Fruit fly (Drosophila melanogaster) whole organism, embryonic: ENCODE measurements around the gene yellow-f2.

Experiments used
- Ada2b ChIP-seq: fragments of 200-800 bp; sonication (Bioruptor generic); IDR thresholded peaks from 2 replicates; pipeline ENCODE4 v1.3.6; 2022; ENCODE audit warnings: missing biosample characterization, missing genetic modification characterization
- Awh ChIP-seq: fragments of 200-800 bp; sonication (Bioruptor generic); IDR thresholded peaks from 2 replicates; pipeline ENCODE4, ENCODE4 v1.3.6; 2022; ENCODE audit warnings: missing biosample characterization, missing genetic modification characterization
- CG10959 ChIP-seq: fragments of 200-800 bp; sonication (Bioruptor generic); IDR thresholded peaks from 2 replicates; pipeline ENCODE4 v1.3.6; 2022; ENCODE audit warnings: missing biosample characterization, missing genetic modification characterization
- CG11560 ChIP-seq: fragments of 200-800 bp; sonication (Bioruptor generic); IDR thresholded peaks from 3 replicates; pipeline ENCODE4 v1.3.6; 2022; ENCODE audit warnings: missing biosample characterization, missing genetic modification characterization
- CG12219 ChIP-seq: fragments of 200-800 bp; sonication (Bioruptor generic); optimal IDR thresholded peaks from 3 replicates; lab custom pipeline; 2018; ENCODE audit warnings: missing biosample characterization, mild to moderate bottlenecking, missing genetic modification characterization
- CG12769 ChIP-seq: fragments of 200-800 bp; sonication (Bioruptor generic); optimal IDR thresholded peaks from 2 replicates; lab custom pipeline; 2019; ENCODE audit warnings: missing biosample characterization, mild to moderate bottlenecking, missing genetic modification characterization, moderate library complexity
- CG13296 ChIP-seq: fragments of 200-800 bp; sonication (Bioruptor generic); optimal IDR thresholded peaks from 3 replicates; lab custom pipeline; 2018; ENCODE audit warnings: missing biosample characterization, mild to moderate bottlenecking, missing genetic modification characterization
- CG14965 ChIP-seq: fragments of 200-800 bp; sonication (Bioruptor generic); optimal IDR thresholded peaks from 2 replicates; lab custom pipeline; 2016; ENCODE audit warnings: missing biosample characterization, missing genetic modification characterization, borderline replicate concordance
- CG17361 ChIP-seq: fragments of 200-800 bp; sonication (Bioruptor generic); IDR thresholded peaks from 3 replicates; pipeline ENCODE4 v1.3.6; 2022; ENCODE audit warnings: missing biosample characterization, missing genetic modification characterization
- CG18619 ChIP-seq: fragments of 200-800 bp; sonication (Bioruptor generic); optimal IDR thresholded peaks from 3 replicates; lab custom pipeline; 2017; ENCODE audit warnings: missing biosample characterization, mild to moderate bottlenecking, missing genetic modification characterization
- CG2889 ChIP-seq: fragments of 200-800 bp; sonication (Bioruptor generic); IDR thresholded peaks from 3 replicates; pipeline ENCODE4 v1.3.6; 2022; ENCODE audit warnings: missing biosample characterization, missing genetic modification characterization
- CG31224 ChIP-seq: fragments of 200-800 bp; sonication (Bioruptor generic); IDR thresholded peaks from 2 replicates; pipeline ENCODE4 v1.3.6; 2022; ENCODE audit warnings: missing biosample characterization, missing genetic modification characterization
- CG3281 ChIP-seq: fragments of 200-800 bp; sonication (Bioruptor generic); optimal IDR thresholded peaks from 3 replicates; lab custom pipeline; 2017; ENCODE audit warnings: missing biosample characterization, mild to moderate bottlenecking, missing genetic modification characterization
- CG3407 ChIP-seq: fragments of 200-800 bp; sonication (Bioruptor generic); optimal IDR thresholded peaks from 2 replicates; lab custom pipeline; 2018; ENCODE audit warnings: missing biosample characterization, mild to moderate bottlenecking, missing genetic modification characterization
- CG3838 ChIP-seq: fragments of 200-800 bp; sonication (Bioruptor generic); optimal IDR thresholded peaks from 3 replicates; lab custom pipeline; 2016; ENCODE audit warnings: missing biosample characterization, missing genetic modification characterization
- CG4617 ChIP-seq: fragments of 200-800 bp; sonication (Bioruptor generic); optimal IDR thresholded peaks from 3 replicates; lab custom pipeline; 2016; ENCODE audit warnings: missing biosample characterization, missing genetic modification characterization, borderline replicate concordance
- CG5180 ChIP-seq: fragments of 200-800 bp; sonication (Bioruptor generic); optimal IDR thresholded peaks from 3 replicates; lab custom pipeline; 2017; ENCODE audit warnings: missing biosample characterization, missing genetic modification characterization, mild to moderate bottlenecking, moderate library complexity, missing genetic modification reagents
- CG6689 ChIP-seq: fragments of 200-800 bp; sonication (Bioruptor generic); IDR thresholded peaks from 2 replicates; pipeline ENCODE4 v1.3.6; 2022; ENCODE audit warnings: missing biosample characterization, missing genetic modification characterization
- CG6813 ChIP-seq: fragments of 200-800 bp; sonication (Bioruptor generic); optimal IDR thresholded peaks from 2 replicates; lab custom pipeline; 2017; ENCODE audit warnings: missing biosample characterization, missing genetic modification characterization, mild to moderate bottlenecking, moderate library complexity, missing genetic modification reagents
- CG6854 ChIP-seq: fragments of 200-800 bp; sonication (Bioruptor generic); optimal IDR thresholded peaks from 3 replicates; lab custom pipeline; 2017; ENCODE audit warnings: missing biosample characterization, mild to moderate bottlenecking, missing genetic modification characterization
- CG9215 ChIP-seq: fragments of 200-800 bp; sonication (Bioruptor generic); IDR thresholded peaks from 2 replicates; pipeline ENCODE4 v1.3.6; 2022; ENCODE audit warnings: missing biosample characterization, missing genetic modification characterization
- CG9876 ChIP-seq: fragments of 200-800 bp; sonication (Bioruptor generic); optimal IDR thresholded peaks from 2 replicates; lab custom pipeline; 2016; ENCODE audit warnings: missing biosample characterization, missing genetic modification characterization
- Chrac-16 ChIP-seq: fragments of 200-800 bp; sonication (Bioruptor generic); optimal IDR thresholded peaks from 3 replicates; lab custom pipeline; 2016; ENCODE audit warnings: missing biosample characterization, missing genetic modification characterization
- Dfd ChIP-seq, 2 experiments: fragments of >200 bp; optimal IDR thresholded peaks; 2 replicates each; lab custom pipeline; 2017; ENCODE audit warnings: missing biosample characterization in 2 of 2, missing genetic modification characterization in 2 of 2
- Fer3 ChIP-seq: fragments of 200-800 bp; sonication (Bioruptor generic); optimal IDR thresholded peaks from 2 replicates; lab custom pipeline; 2018; ENCODE audit warnings: missing biosample characterization, mild to moderate bottlenecking, missing genetic modification characterization, moderate library complexity
- Mrtf ChIP-seq: fragments of 200-800 bp; sonication (Bioruptor generic); IDR thresholded peaks from 3 replicates; pipeline ENCODE4 v1.3.6; 2022; ENCODE audit warnings: missing biosample characterization, missing genetic modification characterization
- NC2β ChIP-seq: fragments of 200-800 bp; sonication (Bioruptor generic); optimal IDR thresholded peaks from 2 replicates; lab custom pipeline; 2016; ENCODE audit warnings: missing biosample characterization, missing genetic modification characterization
- Oaz ChIP-seq: fragments of 200-800 bp; sonication (Bioruptor generic); IDR thresholded peaks from 2 replicates; pipeline ENCODE4 v1.3.6; 2022; ENCODE audit warnings: missing biosample characterization, missing genetic modification characterization
- Sin3A ChIP-seq: fragments of >200 bp; optimal IDR thresholded peaks from 2 replicates; lab custom pipeline; 2018
- Sox100B ChIP-seq: fragments of 200-800 bp; sonication (Bioruptor generic); optimal IDR thresholded peaks from 3 replicates; lab custom pipeline; 2018; ENCODE audit warnings: missing biosample characterization, mild to moderate bottlenecking, missing genetic modification characterization
- Trl ChIP-seq, 3 experiments: fragments of >200 bp in 2 of 3; fragments of 200-800 bp in 1 of 3; sonication (Bioruptor generic) in 1 of 3; optimal IDR thresholded peaks; 2 replicates in 1 of 3; 3 replicates in 2 of 3; lab custom pipeline; 2016 to 2017; ENCODE audit warnings: missing biosample characterization in 1 of 3, missing genetic modification characterization in 1 of 3
- Xbp1 ChIP-seq: fragments of 200-800 bp; sonication (Bioruptor generic); optimal IDR thresholded peaks from 3 replicates; lab custom pipeline; 2016; ENCODE audit warnings: missing biosample characterization, mild to moderate bottlenecking, missing genetic modification characterization
- bigmax ChIP-seq: fragments of 200-800 bp; sonication (Bioruptor generic); optimal IDR thresholded peaks from 2 replicates; lab custom pipeline; 2018; ENCODE audit warnings: missing biosample characterization, mild to moderate bottlenecking, missing genetic modification characterization
- croc ChIP-seq: fragments of 200-800 bp; sonication (Bioruptor generic); conservative IDR thresholded peaks from 3 replicates; pipeline ENCODE4 v1.3.6; 2022; ENCODE audit warnings: missing biosample characterization, missing genetic modification characterization
- cwo ChIP-seq: fragments of 200-800 bp; sonication (Bioruptor generic); optimal IDR thresholded peaks from 3 replicates; lab custom pipeline; 2017; ENCODE audit warnings: missing biosample characterization, missing genetic modification characterization, mild to moderate bottlenecking, moderate library complexity, missing genetic modification reagents
- danr ChIP-seq: fragments of 200-800 bp; sonication (Bioruptor generic); IDR thresholded peaks from 2 replicates; pipeline ENCODE4 v1.3.6; 2022; ENCODE audit warnings: missing biosample characterization, missing genetic modification characterization
- en ChIP-seq: fragments of 200-800 bp; sonication (Bioruptor generic); optimal IDR thresholded peaks from 2 replicates; lab custom pipeline; 2016; ENCODE audit warnings: missing biosample characterization, missing genetic modification characterization
- ewg ChIP-seq: fragments of 200-800 bp; sonication (Bioruptor generic); optimal IDR thresholded peaks from 3 replicates; lab custom pipeline; 2017; ENCODE audit warnings: mild to moderate bottlenecking, missing biosample characterization, missing genetic modification reagents, missing genetic modification characterization
- h ChIP-seq: fragments of >200 bp; optimal IDR thresholded peaks from 2 replicates; lab custom pipeline; 2017
- jigr1 ChIP-seq: fragments of 200-800 bp; sonication (Bioruptor generic); IDR thresholded peaks from 3 replicates; pipeline ENCODE4 v1.3.6; 2022; ENCODE audit warnings: missing biosample characterization, missing genetic modification characterization
- pho ChIP-seq: fragments of 200-800 bp; sonication (Bioruptor generic); optimal IDR thresholded peaks from 2 replicates; lab custom pipeline; 2016; ENCODE audit warnings: missing biosample characterization, missing genetic modification characterization
- ro ChIP-seq: fragments of 200-800 bp; sonication (Bioruptor generic); IDR thresholded peaks from 2 replicates; pipeline ENCODE4 v1.3.6; 2022; ENCODE audit warnings: missing biosample characterization, missing genetic modification characterization
- row ChIP-seq: fragments of 200-800 bp; sonication (Bioruptor generic); IDR thresholded peaks from 3 replicates; pipeline ENCODE4 v1.3.6; 2022; ENCODE audit warnings: missing biosample characterization, missing genetic modification characterization
- shn ChIP-seq: fragments of 200-800 bp; sonication (Bioruptor generic); optimal IDR thresholded peaks from 3 replicates; lab custom pipeline; 2016; ENCODE audit warnings: missing biosample characterization, missing genetic modification characterization
- sna ChIP-seq: fragments of 200-800 bp; sonication (Bioruptor generic); IDR thresholded peaks from 2 replicates; pipeline ENCODE4 v1.3.6; 2022; ENCODE audit warnings: missing biosample characterization, missing genetic modification characterization; ENCODE audit not compliant: partially characterized antibody
- stwl ChIP-seq: fragments of 200-800 bp; sonication (Bioruptor generic); optimal IDR thresholded peaks from 3 replicates; lab custom pipeline; 2018; ENCODE audit warnings: missing biosample characterization, mild to moderate bottlenecking, missing genetic modification characterization, moderate library complexity
- vnd ChIP-seq: fragments of 200-800 bp; sonication (Bioruptor generic); IDR thresholded peaks from 3 replicates; pipeline ENCODE4 v1.3.6; 2022; ENCODE audit warnings: missing biosample characterization, missing genetic modification characterization; ENCODE audit not compliant: partially characterized antibody
- wek ChIP-seq: fragments of 200-800 bp; sonication (Bioruptor generic); optimal IDR thresholded peaks from 3 replicates; lab custom pipeline; 2018; ENCODE audit warnings: missing biosample characterization, mild to moderate bottlenecking, missing genetic modification characterization, moderate library complexity
- zen2 ChIP-seq: fragments of 200-800 bp; sonication (Bioruptor generic); IDR thresholded peaks from 3 replicates; pipeline ENCODE4 v1.3.6; 2022; ENCODE audit warnings: missing biosample characterization, missing genetic modification characterization; ENCODE audit not compliant: partially characterized antibody

Gene yellow-f2

DNA sequence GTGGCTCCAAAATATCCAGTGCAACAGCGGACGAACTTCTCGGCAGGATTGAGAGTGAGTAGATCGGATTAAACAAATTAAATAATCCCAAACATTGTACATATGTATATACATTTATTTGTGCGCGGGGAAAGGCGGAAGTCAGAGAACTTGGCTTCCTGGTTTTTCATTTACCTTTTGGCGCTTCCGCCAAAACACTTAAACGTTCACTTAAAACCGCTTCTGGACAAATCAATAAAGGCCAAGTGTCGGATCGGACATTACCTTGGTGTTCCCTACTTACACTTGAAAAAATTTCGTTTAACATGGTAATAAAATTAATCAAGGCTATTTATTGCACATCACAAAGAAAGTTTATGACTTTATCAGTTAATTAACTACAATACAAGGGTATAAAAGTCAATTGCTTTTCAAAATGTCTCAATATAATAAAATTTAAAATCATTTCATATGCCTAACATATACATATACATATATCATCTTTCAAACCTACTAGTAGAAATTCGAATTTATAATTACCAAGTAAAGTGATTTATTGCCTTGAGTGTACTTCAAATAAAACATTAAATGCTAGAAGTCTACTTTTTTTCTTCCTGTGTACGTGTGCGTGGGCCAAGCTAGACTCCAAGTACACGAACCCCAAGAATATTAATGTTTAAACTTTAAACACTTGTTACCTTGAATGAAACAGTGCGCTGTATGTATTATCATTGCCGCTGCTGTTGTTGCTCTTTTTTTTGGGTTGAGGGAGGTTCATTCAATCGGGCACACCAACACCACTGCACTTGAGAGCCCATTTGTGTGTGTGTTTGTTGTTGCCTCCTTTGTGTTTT, 13.4 kb downstream of the yellow-f2 start (continued):
- peak; percentile 48 for TF ChIP-seq Chrac-16 (GFP tag; lab: Kevin White, UChicago)
- TF ChIP-seq ro = no peak
- TF ChIP-seq Oaz = 0 out of 2 replicates have a peak, but pooled peaks have one; percentile 14
- peak; percentile 54 for TF ChIP-seq Ada2b (GFP tag; lab: Robert Waterston, UW)
- no peak for TF ChIP-seq CG10959 (GFP tag; lab: Robert Waterston, UW)
- TF ChIP-seq row (GFP tag; lab: Robert Waterston, UW) = peak; percentile 60; the same call in 2 of the 3 replicates
- peak; percentile 42; the same call in 1 of the 2 replicates for TF ChIP-seq Awh
- TF ChIP-seq en (GFP tag; lab: Kevin White, UChicago) = no peak
- TF ChIP-seq pho (GFP tag; lab: Kevin White, UChicago) = no peak
- peak; percentile 63 for TF ChIP-seq Xbp1
- peak; percentile 78 for TF ChIP-seq CG3281 (GFP tag; lab: Kevin White, UChicago)
- no peak for TF ChIP-seq Trl (optimal IDR thresholded peaks at IDR 0.05; lab: Kevin White, UChicago)
- peak; percentile 40 for TF ChIP-seq Trl (GFP tag; optimal IDR thresholded peaks at IDR 0.05; lab: Kevin White, UChicago)
- TF ChIP-seq Mrtf = peak; percentile 59; the same call in 1 of the 3 replicates
- no peak for TF ChIP-seq CG14965 (GFP tag; lab: Kevin White, UChicago)
- no peak for TF ChIP-seq CG2889 (GFP tag; lab: Robert Waterston, UW)
- no peak for TF ChIP-seq vnd (GFP tag; lab: Robert Waterston, UW)
- TF ChIP-seq CG9215 (GFP tag; lab: Robert Waterston, UW) = no peak; the same call in 1 of the 2 replicates
- no peak for TF ChIP-seq NC2β (GFP tag; lab: Kevin White, UChicago)
- peak; percentile 48 for TF ChIP-seq CG6854 (GFP tag; lab: Kevin White, UChicago)
- no peak for TF ChIP-seq CG4617 (GFP tag; lab: Kevin White, UChicago)
- TF ChIP-seq danr (GFP tag; lab: Robert Waterston, UW) = peak; percentile 54
- peak; percentile 64; the same call in 1 of the 2 replicates for TF ChIP-seq CG6689 (GFP tag; lab: Robert Waterston, UW)
- no peak for TF ChIP-seq bigmax (GFP tag; lab: Kevin White, UChicago)
- no peak for TF ChIP-seq h
- TF ChIP-seq CG12769 (tag; lab: Kevin White, UChicago) = no peak
- TF ChIP-seq wek (GFP tag; lab: Kevin White, UChicago) = no peak
- no peak for TF ChIP-seq stwl (tag; lab: Kevin White, UChicago)
- peak; percentile 54 for TF ChIP-seq CG5180 (GFP tag; lab: Kevin White, UChicago)
- TF ChIP-seq Sin3A = no peak
- TF ChIP-seq Sox100B (GFP tag; lab: Kevin White, UChicago) = peak; percentile 71
- TF ChIP-seq CG6813 = no peak
- 0 out of 3 replicates have a peak, but pooled peaks have one; percentile 19 for TF ChIP-seq croc (GFP tag; lab: Robert Waterston, UW)
- TF ChIP-seq Dfd (GFP tag; optimal IDR thresholded peaks at IDR 0.05; lab: Kevin White, UChicago) = no peak
- TF ChIP-seq CG17361 (GFP tag; lab: Robert Waterston, UW) = peak; percentile 73
- TF ChIP-seq CG3407 (GFP tag; lab: Kevin White, UChicago) = no peak
- TF ChIP-seq ewg (GFP tag; lab: Kevin White, UChicago) = peak; percentile 43
- TF ChIP-seq CG11560 (tag; lab: Robert Waterston, UW) = no peak
- TF ChIP-seq CG31224 (GFP tag; lab: Robert Waterston, UW) = no peak
- peak; percentile 43 for TF ChIP-seq CG3838
- TF ChIP-seq Fer3 = peak; percentile 72
- no peak for TF ChIP-seq jigr1 (GFP tag; lab: Robert Waterston, UW)
- peak; percentile 68 for TF ChIP-seq cwo (GFP tag; lab: Kevin White, UChicago)
- TF ChIP-seq CG18619 (GFP tag; lab: Kevin White, UChicago) = peak; percentile 59
- TF ChIP-seq CG12219 = peak; percentile 57
- TF ChIP-seq shn = no peak
- peak; percentile 51 for TF ChIP-seq CG13296 (GFP tag; lab: Kevin White, UChicago)
- no peak for TF ChIP-seq CG9876 (GFP tag; lab: Kevin White, UChicago)
- no peak for TF ChIP-seq sna (GFP tag; lab: Robert Waterston, UW)
- no peak for TF ChIP-seq zen2 (GFP tag; lab: Robert Waterston, UW)
